Fruit fly (Drosophila melanogaster) whole organism, embryonic: ENCODE results near the gene CG31538.

Experiments used
- Asciz ChIP-seq: fragments of 200-800 bp; sonication (Bioruptor generic); optimal IDR thresholded peaks from 2 replicates; lab custom pipeline; 2017; ENCODE audit warnings: missing biosample characterization, mild to moderate bottlenecking, missing genetic modification characterization, missing genetic modification reagents
- Awh ChIP-seq: fragments of 200-800 bp; sonication (Bioruptor generic); IDR thresholded peaks from 2 replicates; pipeline ENCODE4, ENCODE4 v1.3.6; 2022; ENCODE audit warnings: missing biosample characterization, missing genetic modification characterization
- CG1024 ChIP-seq: fragments of 200-800 bp; sonication (Bioruptor generic); IDR thresholded peaks from 2 replicates; pipeline ENCODE4 v1.3.6; 2022; ENCODE audit warnings: missing biosample characterization, missing genetic modification characterization
- CG11560 ChIP-seq: fragments of 200-800 bp; sonication (Bioruptor generic); IDR thresholded peaks from 3 replicates; pipeline ENCODE4 v1.3.6; 2022; ENCODE audit warnings: missing biosample characterization, missing genetic modification characterization
- CG11723 ChIP-seq: fragments of 200-800 bp; sonication (Bioruptor generic); optimal IDR thresholded peaks from 2 replicates; lab custom pipeline; 2017; ENCODE audit warnings: missing biosample characterization, mild to moderate bottlenecking, missing genetic modification characterization
- CG13624 ChIP-seq: fragments of 200-800 bp; sonication (Bioruptor generic); optimal IDR thresholded peaks from 2 replicates; lab custom pipeline; 2016; ENCODE audit warnings: missing biosample characterization, missing genetic modification characterization
- CG1647 ChIP-seq: fragments of 200-800 bp; sonication (Bioruptor generic); optimal IDR thresholded peaks from 3 replicates; lab custom pipeline; 2016; ENCODE audit warnings: missing biosample characterization, missing genetic modification characterization
- CG16815 ChIP-seq: fragments of 200-800 bp; sonication (Bioruptor generic); optimal IDR thresholded peaks from 3 replicates; lab custom pipeline; 2017; ENCODE audit warnings: missing biosample characterization, mild to moderate bottlenecking, missing genetic modification characterization
- CG1792 ChIP-seq: fragments of 200-800 bp; sonication (Bioruptor generic); optimal IDR thresholded peaks from 2 replicates; lab custom pipeline; 2016; ENCODE audit warnings: missing biosample characterization, missing genetic modification characterization
- CG1832 ChIP-seq: fragments of 200-800 bp; sonication (Bioruptor generic); optimal IDR thresholded peaks from 2 replicates; lab custom pipeline; 2017; ENCODE audit warnings: missing biosample characterization, mild to moderate bottlenecking, missing genetic modification characterization, inconsistent platforms
- CG2678 ChIP-seq: fragments of 200-800 bp; sonication (Bioruptor generic); optimal IDR thresholded peaks from 3 replicates; lab custom pipeline; 2019; ENCODE audit warnings: missing biosample characterization, mild to moderate bottlenecking, missing genetic modification characterization, moderate library complexity
- CG31224 ChIP-seq: fragments of 200-800 bp; sonication (Bioruptor generic); IDR thresholded peaks from 2 replicates; pipeline ENCODE4 v1.3.6; 2022; ENCODE audit warnings: missing biosample characterization, missing genetic modification characterization
- CG32767 ChIP-seq: fragments of 200-800 bp; sonication (Bioruptor generic); IDR thresholded peaks from 2 replicates; pipeline ENCODE4 v1.3.6; 2022; ENCODE audit warnings: missing biosample characterization, missing genetic modification characterization
- CG3407 ChIP-seq: fragments of 200-800 bp; sonication (Bioruptor generic); optimal IDR thresholded peaks from 2 replicates; lab custom pipeline; 2018; ENCODE audit warnings: missing biosample characterization, mild to moderate bottlenecking, missing genetic modification characterization
- CG3847 ChIP-seq: fragments of 200-800 bp; sonication (Bioruptor generic); IDR thresholded peaks from 2 replicates; pipeline ENCODE4 v1.3.6; 2022; ENCODE audit warnings: missing biosample characterization, missing genetic modification characterization
- CG43689 ChIP-seq: fragments of 200-800 bp; sonication (Bioruptor generic); IDR thresholded peaks from 2 replicates; pipeline ENCODE4 v1.3.6; 2022; ENCODE audit warnings: missing biosample characterization, missing genetic modification characterization
- CG7745 ChIP-seq: fragments of 200-800 bp; sonication (Bioruptor generic); optimal IDR thresholded peaks from 2 replicates; lab custom pipeline; 2018; ENCODE audit warnings: missing biosample characterization, mild to moderate bottlenecking, missing genetic modification characterization, moderate library complexity
- CG9817 ChIP-seq: fragments of 200-800 bp; sonication (Bioruptor generic); optimal IDR thresholded peaks from 2 replicates; lab custom pipeline; 2018; ENCODE audit warnings: missing biosample characterization, mild to moderate bottlenecking, missing genetic modification characterization, moderate library complexity
- CHES-1-like ChIP-seq: fragments of 200-800 bp; sonication (Bioruptor generic); optimal IDR thresholded peaks from 2 replicates; lab custom pipeline; 2016; ENCODE audit warnings: missing biosample characterization, missing genetic modification characterization
- D ChIP-seq, 2 experiments: fragments of 200-800 bp in 1 of 2; fragments of >200 bp in 1 of 2; sonication (Bioruptor generic) in 1 of 2; optimal IDR thresholded peaks; 2 replicates in 1 of 2; 3 replicates in 1 of 2; lab custom pipeline; 2017; ENCODE audit warnings: mild to moderate bottlenecking in 1 of 2, missing biosample characterization in 1 of 2, missing genetic modification characterization in 1 of 2, missing genetic modification reagents in 1 of 2
- D19B ChIP-seq: fragments of 200-800 bp; sonication (Bioruptor generic); optimal IDR thresholded peaks from 2 replicates; lab custom pipeline; 2017; ENCODE audit warnings: missing biosample characterization, mild to moderate bottlenecking, missing genetic modification characterization
- HHEX ChIP-seq: fragments of 200-800 bp; sonication (Bioruptor generic); optimal IDR thresholded peaks from 3 replicates; lab custom pipeline; 2017; ENCODE audit warnings: missing biosample characterization, mild to moderate bottlenecking, missing genetic modification characterization, missing genetic modification reagents
- Hey ChIP-seq: fragments of 200-800 bp; sonication (Bioruptor generic); optimal IDR thresholded peaks from 3 replicates; lab custom pipeline; 2018; ENCODE audit warnings: missing biosample characterization, mild to moderate bottlenecking, missing genetic modification characterization
- HmgD ChIP-seq: fragments of 200-800 bp; sonication (Bioruptor generic); optimal IDR thresholded peaks from 3 replicates; lab custom pipeline; 2016; ENCODE audit warnings: missing biosample characterization, missing genetic modification characterization
- Lpt ChIP-seq: fragments of >200 bp; optimal IDR thresholded peaks from 2 replicates; lab custom pipeline; 2018; ENCODE audit warnings: missing biosample characterization, missing genetic modification characterization
- MESR4 ChIP-seq: fragments of 200-800 bp; sonication (Bioruptor generic); optimal IDR thresholded peaks from 2 replicates; lab custom pipeline; 2018; ENCODE audit warnings: missing biosample characterization, mild to moderate bottlenecking, missing genetic modification characterization, moderate library complexity
- NC2β ChIP-seq: fragments of 200-800 bp; sonication (Bioruptor generic); optimal IDR thresholded peaks from 2 replicates; lab custom pipeline; 2016; ENCODE audit warnings: missing biosample characterization, missing genetic modification characterization
- Nf-YC ChIP-seq: fragments of 200-800 bp; optimal IDR thresholded peaks from 3 replicates; lab custom pipeline; 2019; ENCODE audit warnings: missing biosample characterization, mild to moderate bottlenecking, missing genetic modification characterization, moderate library complexity
- PHDP ChIP-seq: fragments of 200-800 bp; sonication (Bioruptor generic); optimal IDR thresholded peaks from 3 replicates; lab custom pipeline; 2018; ENCODE audit warnings: missing biosample characterization, mild to moderate bottlenecking, missing genetic modification characterization, moderate library complexity
- Usf ChIP-seq: fragments of 200-800 bp; sonication (Bioruptor generic); optimal IDR thresholded peaks from 2 replicates; lab custom pipeline; 2017; ENCODE audit warnings: missing genotype, missing biosample characterization, missing genetic modification characterization
- Vsx1 ChIP-seq: fragments of 200-800 bp; sonication (Bioruptor generic); optimal IDR thresholded peaks from 2 replicates; lab custom pipeline; 2017; ENCODE audit warnings: missing biosample characterization, mild to moderate bottlenecking, missing genetic modification characterization, missing genetic modification reagents
- abd-A ChIP-seq: fragments of 200-800 bp; sonication (Bioruptor generic); optimal IDR thresholded peaks from 3 replicates; lab custom pipeline; 2019; ENCODE audit warnings: missing biosample characterization, mild to moderate bottlenecking, missing genetic modification characterization, moderate library complexity
- ase ChIP-seq: fragments of 200-800 bp; sonication (Bioruptor generic); IDR thresholded peaks from 3 replicates; pipeline ENCODE4 v1.3.6; 2022; ENCODE audit warnings: missing biosample characterization, missing genetic modification characterization
- bcd ChIP-seq: fragments of 200-800 bp; sonication (Bioruptor generic); optimal IDR thresholded peaks from 2 replicates; lab custom pipeline; 2017; ENCODE audit warnings: missing biosample characterization, mild to moderate bottlenecking, missing genetic modification characterization
- chinmo ChIP-seq: fragments of 200-800 bp; sonication (Bioruptor generic); IDR thresholded peaks from 4 replicates; pipeline ENCODE4 v1.3.6; 2022; ENCODE audit warnings: missing biosample characterization, missing genetic modification characterization; ENCODE audit not compliant: partially characterized antibody
- corto ChIP-seq: fragments of 200-800 bp; sonication (Bioruptor generic); optimal IDR thresholded peaks from 2 replicates; lab custom pipeline; 2016; ENCODE audit warnings: missing biosample characterization, mild to moderate bottlenecking, missing genetic modification characterization, moderate library complexity
- dm ChIP-seq: fragments of 200-800 bp; sonication (Bioruptor generic); optimal IDR thresholded peaks from 3 replicates; lab custom pipeline; 2016; ENCODE audit warnings: missing biosample characterization, missing genetic modification characterization
- dpn ChIP-seq, 2 experiments: fragments of 200-800 bp; sonication (Bioruptor generic); optimal IDR thresholded peaks; 3 replicates each; lab custom pipeline; 2016; ENCODE audit warnings: missing biosample characterization in 2 of 2, missing genetic modification characterization in 2 of 2
- grn ChIP-seq: fragments of 200-800 bp; sonication (Bioruptor generic); optimal IDR thresholded peaks from 3 replicates; lab custom pipeline; 2017; ENCODE audit warnings: missing biosample characterization, missing genetic modification characterization
- gsb-n ChIP-seq: fragments of 200-800 bp; sonication (Bioruptor generic); optimal IDR thresholded peaks from 3 replicates; lab custom pipeline; 2018; ENCODE audit warnings: missing biosample characterization, mild to moderate bottlenecking, missing genetic modification characterization
- mam ChIP-seq: fragments of 200-800 bp; sonication (Bioruptor generic); optimal IDR thresholded peaks from 3 replicates; lab custom pipeline; 2016; ENCODE audit warnings: missing biosample characterization, missing genetic modification characterization
- nom ChIP-seq: fragments of 200-800 bp; sonication (Bioruptor generic); optimal IDR thresholded peaks from 2 replicates; lab custom pipeline; 2017; ENCODE audit warnings: missing biosample characterization, missing genetic modification characterization, mild to moderate bottlenecking, moderate library complexity, missing genetic modification reagents
- onecut ChIP-seq: fragments of 200-800 bp; sonication (Bioruptor generic); IDR thresholded peaks from 2 replicates; pipeline ENCODE4 v1.3.6; 2022; ENCODE audit warnings: missing biosample characterization, missing genetic modification characterization
- otp ChIP-seq: fragments of 200-800 bp; sonication (Bioruptor generic); IDR thresholded peaks from 3 replicates; pipeline ENCODE4, ENCODE4 v1.3.6; 2022; ENCODE audit warnings: missing biosample characterization, missing genetic modification characterization
- phol ChIP-seq: fragments of 200-800 bp; sonication (Bioruptor generic); optimal IDR thresholded peaks from 3 replicates; lab custom pipeline; 2018; ENCODE audit warnings: missing biosample characterization, mild to moderate bottlenecking, missing genetic modification characterization, moderate library complexity
- salm ChIP-seq: fragments of 200-800 bp; sonication (Bioruptor generic); optimal IDR thresholded peaks from 2 replicates; lab custom pipeline; 2018; ENCODE audit warnings: missing biosample characterization, mild to moderate bottlenecking, missing genetic modification characterization
- sim ChIP-seq: fragments of 200-800 bp; sonication (Bioruptor generic); IDR thresholded peaks from 2 replicates; pipeline ENCODE4 v1.3.6; 2022; ENCODE audit warnings: missing biosample characterization, missing genetic modification characterization
- tgo ChIP-seq: fragments of 200-800 bp; sonication (Bioruptor generic); IDR thresholded peaks from 3 replicates; pipeline ENCODE4 v1.3.6; 2022; ENCODE audit warnings: missing biosample characterization, missing genetic modification characterization
- tll ChIP-seq, 2 experiments: fragments of 200-800 bp in 1 of 2; fragments of >200 bp in 1 of 2; sonication (Bioruptor generic) in 1 of 2; optimal IDR thresholded peaks; 2 replicates each; lab custom pipeline; 2017 to 2019; ENCODE audit warnings: missing biosample characterization in 2 of 2, missing genetic modification characterization in 2 of 2, mild to moderate bottlenecking in 1 of 2, moderate library complexity in 1 of 2
- tx ChIP-seq: fragments of 200-800 bp; sonication (Bioruptor generic); optimal IDR thresholded peaks from 2 replicates; lab custom pipeline; 2016; ENCODE audit warnings: missing biosample characterization, missing genetic modification characterization
- vnd ChIP-seq: fragments of 200-800 bp; sonication (Bioruptor generic); IDR thresholded peaks from 3 replicates; pipeline ENCODE4 v1.3.6; 2022; ENCODE audit warnings: missing biosample characterization, missing genetic modification characterization; ENCODE audit not compliant: partially characterized antibody

The CG31538 gene

dm6 chr3R:5270806-5271205, 6.8 kb downstream of the CG31538 start (continued):
- no peak for TF ChIP-seq D (optimal IDR thresholded peaks at IDR 0.05; lab: Kevin White, UChicago)
- no peak for TF ChIP-seq D (GFP tag; optimal IDR thresholded peaks at IDR 0.05; lab: Kevin White, UChicago)
- TF ChIP-seq CG32767 (GFP tag; lab: Robert Waterston, UW), result no peak; the same call in 1 of the 2 replicates
- TF ChIP-seq grn, result no peak
- TF ChIP-seq vnd (GFP tag; lab: Robert Waterston, UW), result no peak
- no peak for TF ChIP-seq Awh (GFP tag; lab: Robert Waterston, UW)
- no peak for TF ChIP-seq CG13624 (GFP tag; lab: Kevin White, UChicago)
- no peak for TF ChIP-seq sim (GFP tag; lab: Robert Waterston, UW)
- TF ChIP-seq ase (GFP tag; lab: Robert Waterston, UW), result no peak
- TF ChIP-seq MESR4 (GFP tag; lab: Kevin White, UChicago), result peak; percentile 7
- no peak for TF ChIP-seq PHDP (tag; lab: Kevin White, UChicago)
- no peak for TF ChIP-seq tx
- no peak for TF ChIP-seq CHES-1-like (GFP tag; lab: Kevin White, UChicago)
- 0 out of 4 replicates have a peak, but pooled peaks have one; percentile 65 for TF ChIP-seq chinmo
- no peak for TF ChIP-seq dm (GFP tag; lab: Kevin White, UChicago)
- TF ChIP-seq gsb-n, result no peak
- TF ChIP-seq tgo (GFP tag; lab: Robert Waterston, UW), result no peak
- TF ChIP-seq CG11723 (GFP tag; lab: Kevin White, UChicago), result no peak
- peak; percentile 4 for TF ChIP-seq Nf-YC (tag; lab: Kevin White, UChicago)
- peak; percentile 13 for TF ChIP-seq mam (GFP tag; lab: Kevin White, UChicago)
- TF ChIP-seq corto (GFP tag; lab: Kevin White, UChicago), result no peak
- no peak for TF ChIP-seq HmgD (GFP tag; lab: Kevin White, UChicago)
- TF ChIP-seq CG3847 (GFP tag; lab: Robert Waterston, UW), result no peak
- no peak for TF ChIP-seq salm (tag; lab: Kevin White, UChicago)
- TF ChIP-seq HHEX (GFP tag; lab: Kevin White, UChicago), result peak; percentile 25
- no peak for TF ChIP-seq CG16815
- TF ChIP-seq NC2β, result no peak
- no peak for TF ChIP-seq otp
- TF ChIP-seq bcd (GFP tag; lab: Kevin White, UChicago), result no peak
- TF ChIP-seq abd-A (tag; lab: Kevin White, UChicago), result no peak
- TF ChIP-seq CG1647 (GFP tag; lab: Kevin White, UChicago), result no peak
- no peak for TF ChIP-seq CG9817 (tag; lab: Kevin White, UChicago)
- no peak for TF ChIP-seq onecut (GFP tag; lab: Robert Waterston, UW)
- no peak for TF ChIP-seq D19B
- no peak for TF ChIP-seq Hey (tag; lab: Kevin White, UChicago)
- TF ChIP-seq nom (GFP tag; lab: Kevin White, UChicago), result peak; percentile 29
- TF ChIP-seq CG3407 (GFP tag; lab: Kevin White, UChicago), result no peak
- no peak for TF ChIP-seq Lpt (GFP tag; lab: Kevin White, UChicago)
- no peak for TF ChIP-seq tll (GFP tag; optimal IDR thresholded peaks at IDR 0.05; lab: Kevin White, UChicago)
- TF ChIP-seq dpn (GFP tag; optimal IDR thresholded peaks at IDR 0.05; lab: Kevin White, UChicago), result peak; percentile 17 to 30
- no peak for TF ChIP-seq CG1792 (GFP tag; lab: Kevin White, UChicago)
- TF ChIP-seq Asciz, result no peak
- no peak; the same call in 1 of the 2 replicates for TF ChIP-seq CG1024 (GFP tag; lab: Robert Waterston, UW)
- TF ChIP-seq CG31224 (GFP tag; lab: Robert Waterston, UW), result no peak
- no peak for TF ChIP-seq CG7745 (tag; lab: Kevin White, UChicago)
- no peak for TF ChIP-seq CG2678
- TF ChIP-seq CG43689 (GFP tag; lab: Robert Waterston, UW), result no peak
- TF ChIP-seq CG1832 (GFP tag; lab: Kevin White, UChicago), result no peak
- TF ChIP-seq CG11560 (tag; lab: Robert Waterston, UW), result no peak
- TF ChIP-seq Usf, result no peak
- no peak for TF ChIP-seq phol (tag; lab: Kevin White, UChicago)
- TF ChIP-seq Vsx1 (GFP tag; lab: Kevin White, UChicago), result no peak
